Fruit fly (Drosophila melanogaster): ENCODE results near the gene CG32037.

dm6 chr3L:9505713-9506062 is 13.7 kb upstream of the CG32037 start:
- TF ChIP-seq BtbVII (GFP tag; optimal IDR thresholded peaks at IDR 0.05) (no peak), Six4 (GFP tag; optimal IDR thresholded peaks at IDR 0.05) (no peak), Oaz (GFP tag; IDR thresholded peaks at IDR 0.05) (no peak), CG7357 (GFP tag; IDR thresholded peaks at IDR 0.05) (no peak), Poxn (GFP tag; IDR thresholded peaks at IDR 0.05) (no peak), fd3F (GFP tag; optimal IDR thresholded peaks at IDR 0.05) (no peak)

Measured in whole organism, embryonic.